Worm (Caenorhabditis elegans): Measurements from ENCODE around the gene ZK507.1.

The ZK507.1 gene

DNA sequence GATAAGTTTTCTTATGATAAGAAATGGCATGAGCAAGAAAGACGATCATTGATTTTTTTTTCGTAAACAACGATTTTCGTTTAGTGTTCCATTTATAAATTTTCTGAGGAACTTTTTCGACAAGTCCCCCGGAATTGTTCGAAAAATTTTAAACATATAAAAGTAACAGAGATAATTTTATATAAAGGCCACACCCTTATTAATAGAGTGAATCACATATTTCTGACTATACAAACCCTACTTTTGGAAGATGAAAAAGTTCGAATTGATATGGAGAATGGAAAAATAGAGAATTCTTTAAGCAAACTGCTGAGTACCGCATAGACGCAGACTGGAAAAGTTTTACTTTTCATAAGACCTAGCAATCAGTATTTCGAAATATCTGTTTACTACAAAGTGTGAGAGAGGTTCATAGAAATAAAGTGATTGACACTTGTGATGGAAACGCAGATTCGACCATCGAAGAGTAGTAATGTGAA is 50.0 kb downstream of the ZK507.1 start:
- TF ChIP-seq dao-5 (tag; optimal IDR thresholded peaks at IDR 0.05), result no peak
- peak; percentile 87 for TF ChIP-seq W03F9.2 (tag; optimal IDR thresholded peaks at IDR 0.05)

DNA sequence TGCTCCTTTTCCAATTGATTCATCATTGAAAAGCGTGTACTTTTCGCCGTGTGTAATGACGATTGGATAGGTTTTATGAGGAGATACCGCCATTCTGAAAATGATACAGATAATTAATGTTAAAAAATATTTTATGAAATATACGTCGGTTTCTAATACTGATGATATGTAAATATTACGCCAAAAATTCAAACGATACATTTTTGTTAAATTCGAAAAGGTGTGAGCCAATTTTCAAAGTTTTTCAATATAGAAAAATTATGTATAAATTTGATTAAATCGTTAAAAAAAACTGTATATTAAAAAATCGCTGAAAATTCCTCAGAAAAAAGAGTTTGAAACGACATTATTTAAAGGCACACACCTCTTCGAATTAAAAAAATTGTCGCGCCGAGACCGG is 50.5 kb downstream of the ZK507.1 start, which contains the start of gene ikke-1:
Gene ikke-1 (minus strand): TSS at position 101 of the 400 bp plus-strand sequence.
- TF ChIP-seq W03F9.2 (tag; optimal IDR thresholded peaks at IDR 0.05), result no peak
- no peak for TF ChIP-seq dao-5 (tag; optimal IDR thresholded peaks at IDR 0.05)
- TF ChIP-seq him-1 (tag; optimal IDR thresholded peaks at IDR 0.05), result no peak
